Fruit fly (Drosophila melanogaster): Measurements from ENCODE around the gene mRpL45.

- TF ChIP-seq CG8478 (optimal IDR thresholded peaks at IDR 0.05) (no peak), CTCF (optimal IDR thresholded peaks at IDR 0.05) (no peak)
Measured at dm6 chr3R:22664274-22664673, 46.0 kb downstream of the mRpL45 start.

Data from S2 (cell line).